Fruit fly (Drosophila melanogaster) whole organism, embryonic: Measurements from ENCODE around the gene CG14270.

Source experiments
- Atf3 ChIP-seq: fragments of 200-800 bp; sonication (Bioruptor generic); optimal IDR thresholded peaks from 3 replicates; lab custom pipeline; 2016; ENCODE audit warnings: missing biosample characterization, missing genetic modification characterization
- Awh ChIP-seq: fragments of 200-800 bp; sonication (Bioruptor generic); IDR thresholded peaks from 2 replicates; pipeline ENCODE4, ENCODE4 v1.3.6; 2022; ENCODE audit warnings: missing biosample characterization, missing genetic modification characterization
- Blimp-1 ChIP-seq: fragments of 200-800 bp; sonication (Bioruptor generic); optimal IDR thresholded peaks from 3 replicates; lab custom pipeline; 2018; ENCODE audit warnings: missing biosample characterization, missing genetic modification characterization, mild to moderate bottlenecking, moderate library complexity, missing genetic modification reagents
- CG10979 ChIP-seq: fragments of 200-800 bp; sonication (Bioruptor generic); optimal IDR thresholded peaks from 2 replicates; lab custom pipeline; 2018; ENCODE audit warnings: missing biosample characterization, mild to moderate bottlenecking, missing genetic modification characterization, moderate library complexity
- CG14710 ChIP-seq: fragments of 200-800 bp; sonication (Bioruptor generic); optimal IDR thresholded peaks from 3 replicates; lab custom pipeline; 2019; ENCODE audit warnings: missing biosample characterization, mild to moderate bottlenecking, missing genetic modification characterization, moderate library complexity
- CG15514 ChIP-seq: fragments of 200-800 bp; sonication (Bioruptor generic); optimal IDR thresholded peaks from 3 replicates; lab custom pipeline; 2017; ENCODE audit warnings: missing biosample characterization, missing genetic modification characterization, mild to moderate bottlenecking, moderate library complexity, missing genetic modification reagents
- CG17359 ChIP-seq: fragments of 200-800 bp; sonication (Bioruptor generic); optimal IDR thresholded peaks from 3 replicates; lab custom pipeline; 2018; ENCODE audit warnings: missing biosample characterization, mild to moderate bottlenecking, missing genetic modification characterization, moderate library complexity
- CG2199 ChIP-seq: fragments of 200-800 bp; sonication (Bioruptor generic); IDR thresholded peaks from 3 replicates; pipeline ENCODE4 v1.3.6; 2022; ENCODE audit warnings: missing biosample characterization, missing genetic modification characterization
- CG31365 ChIP-seq: fragments of 200-800 bp; sonication (Bioruptor generic); optimal IDR thresholded peaks from 2 replicates; lab custom pipeline; 2018; ENCODE audit warnings: missing biosample characterization, mild to moderate bottlenecking, missing genetic modification characterization
- CG42726 ChIP-seq: fragments of 200-800 bp; sonication (Bioruptor generic); IDR thresholded peaks from 2 replicates; pipeline ENCODE4 v1.3.6; 2022; ENCODE audit warnings: missing biosample characterization, missing genetic modification characterization; ENCODE audit not compliant: partially characterized antibody
- CG4424 ChIP-seq: fragments of 200-800 bp; sonication (Bioruptor generic); optimal IDR thresholded peaks from 3 replicates; lab custom pipeline; 2016; ENCODE audit warnings: missing biosample characterization, missing genetic modification characterization
- CG7963 ChIP-seq: fragments of 200-800 bp; sonication (Bioruptor generic); IDR thresholded peaks from 3 replicates; pipeline ENCODE4 v1.3.6; 2022; ENCODE audit warnings: missing biosample characterization, missing genetic modification characterization; ENCODE audit not compliant: partially characterized antibody
- CG8281 ChIP-seq: fragments of 200-800 bp; sonication (Bioruptor generic); optimal IDR thresholded peaks from 2 replicates; lab custom pipeline; 2018; ENCODE audit warnings: missing biosample characterization, mild to moderate bottlenecking, missing genetic modification characterization, moderate library complexity
- CG8388 ChIP-seq: fragments of 200-800 bp; sonication (Bioruptor generic); optimal IDR thresholded peaks from 2 replicates; lab custom pipeline; 2019; ENCODE audit warnings: missing biosample characterization, mild to moderate bottlenecking, missing genetic modification characterization, moderate library complexity
- CG9437 ChIP-seq: fragments of 200-800 bp; sonication (Bioruptor generic); optimal IDR thresholded peaks from 2 replicates; lab custom pipeline; 2018; ENCODE audit warnings: missing biosample characterization, mild to moderate bottlenecking, missing genetic modification characterization
- CTCF ChIP-seq: fragments of 200-800 bp; sonication (Bioruptor generic); optimal IDR thresholded peaks from 2 replicates; lab custom pipeline; 2017; ENCODE audit warnings: missing biosample characterization, mild to moderate bottlenecking, missing genetic modification characterization, moderate library complexity
- Chrac-16 ChIP-seq: fragments of 200-800 bp; sonication (Bioruptor generic); optimal IDR thresholded peaks from 3 replicates; lab custom pipeline; 2016; ENCODE audit warnings: missing biosample characterization, missing genetic modification characterization
- CoRest ChIP-seq: fragments of 200-800 bp; sonication (Bioruptor generic); optimal IDR thresholded peaks from 3 replicates; lab custom pipeline; 2018; ENCODE audit warnings: missing biosample characterization, mild to moderate bottlenecking, missing genetic modification characterization, moderate library complexity
- Dip2 ChIP-seq: fragments of 200-800 bp; sonication (Bioruptor generic); IDR thresholded peaks from 2 replicates; pipeline ENCODE4 v1.3.6; 2022; ENCODE audit warnings: missing biosample characterization, missing genetic modification characterization
- E2f1 ChIP-seq: fragments of 200-800 bp; sonication (Bioruptor generic); IDR thresholded peaks from 2 replicates; pipeline ENCODE4 v1.3.6; 2022; ENCODE audit warnings: missing biosample characterization, missing genetic modification characterization
- E2f2 ChIP-seq: fragments of 200-800 bp; sonication (Bioruptor generic); IDR thresholded peaks from 2 replicates; pipeline ENCODE4 v1.3.6; 2022; ENCODE audit warnings: missing biosample characterization, missing genetic modification characterization
- GATAe ChIP-seq: fragments of 200-800 bp; sonication (Bioruptor generic); conservative IDR thresholded peaks from 2 replicates; pipeline ENCODE4 v1.3.6; 2022; ENCODE audit warnings: missing biosample characterization, missing genetic modification characterization
- H15 ChIP-seq: fragments of 200-800 bp; sonication (Bioruptor generic); IDR thresholded peaks from 3 replicates; pipeline ENCODE4 v1.3.6; 2022; ENCODE audit warnings: missing biosample characterization, missing genetic modification characterization
- HLH3B ChIP-seq: fragments of 200-800 bp; sonication (Bioruptor generic); IDR thresholded peaks from 2 replicates; pipeline ENCODE4 v1.3.6; 2022; ENCODE audit warnings: missing biosample characterization, missing genetic modification characterization
- HmgD ChIP-seq: fragments of 200-800 bp; sonication (Bioruptor generic); optimal IDR thresholded peaks from 3 replicates; lab custom pipeline; 2016; ENCODE audit warnings: missing biosample characterization, missing genetic modification characterization
- Hr51 ChIP-seq, 2 experiments: fragments of 200-800 bp; sonication (Bioruptor generic); optimal IDR thresholded peaks; 2 replicates in 1 of 2; 3 replicates in 1 of 2; lab custom pipeline; 2016 to 2018; ENCODE audit warnings: missing biosample characterization in 2 of 2, missing genetic modification characterization in 2 of 2, mild to moderate bottlenecking in 1 of 2, moderate library complexity in 1 of 2
- Med ChIP-seq: fragments of 200-800 bp; sonication (Bioruptor generic); peaks from one replicate; lab custom pipeline; 2016; ENCODE audit warnings: missing biosample characterization, missing genetic modification characterization, mild to moderate bottlenecking, inconsistent platforms, moderate library complexity
- Nf-YA ChIP-seq: fragments of 200-800 bp; sonication (Bioruptor generic); IDR thresholded peaks from 2 replicates; pipeline ENCODE4 v1.3.6; 2022; ENCODE audit warnings: missing biosample characterization, missing genetic modification characterization
- Optix ChIP-seq: fragments of 200-800 bp; sonication (Bioruptor generic); IDR thresholded peaks from 3 replicates; pipeline ENCODE4 v1.3.6; 2022; ENCODE audit warnings: missing biosample characterization, missing genetic modification characterization
- Rfx ChIP-seq: fragments of 200-800 bp; sonication (Bioruptor generic); IDR thresholded peaks from 2 replicates; pipeline ENCODE4 v1.3.6; 2022; ENCODE audit warnings: missing biosample characterization, missing genetic modification characterization
- Sin3A ChIP-seq: fragments of >200 bp; optimal IDR thresholded peaks from 2 replicates; lab custom pipeline; 2018
- Sox100B ChIP-seq: fragments of 200-800 bp; sonication (Bioruptor generic); optimal IDR thresholded peaks from 3 replicates; lab custom pipeline; 2018; ENCODE audit warnings: missing biosample characterization, mild to moderate bottlenecking, missing genetic modification characterization
- amos ChIP-seq: fragments of 200-800 bp; sonication (Bioruptor generic); IDR thresholded peaks from 2 replicates; pipeline ENCODE4 v1.3.6; 2022; ENCODE audit warnings: missing biosample characterization, missing genetic modification characterization; ENCODE audit not compliant: partially characterized antibody
- ap ChIP-seq: fragments of 200-800 bp; sonication (Bioruptor generic); IDR thresholded peaks from 2 replicates; pipeline ENCODE4 v1.3.6; 2022; ENCODE audit warnings: missing biosample characterization, missing genetic modification characterization
- chm ChIP-seq: fragments of 200-800 bp; sonication (Bioruptor generic); IDR thresholded peaks from 2 replicates; pipeline ENCODE4 v1.3.6; 2022; ENCODE audit warnings: missing biosample characterization, missing genetic modification characterization
- ci ChIP-seq: fragments of 200-800 bp; sonication (Bioruptor generic); IDR thresholded peaks from 3 replicates; pipeline ENCODE4 v1.3.6; 2022; ENCODE audit warnings: missing biosample characterization, missing genetic modification characterization
- fd96Cb ChIP-seq: fragments of 200-800 bp; sonication (Bioruptor generic); optimal IDR thresholded peaks from 2 replicates; lab custom pipeline; 2018; ENCODE audit warnings: missing biosample characterization, mild to moderate bottlenecking, missing genetic modification characterization, moderate library complexity
- gsb ChIP-seq: fragments of 200-800 bp; sonication (Bioruptor generic); IDR thresholded peaks from 2 replicates; pipeline ENCODE4 v1.3.6; 2022; ENCODE audit warnings: missing biosample characterization, missing genetic modification characterization
- h ChIP-seq: fragments of >200 bp; optimal IDR thresholded peaks from 2 replicates; lab custom pipeline; 2017
- nerfin-2 ChIP-seq: fragments of 200-800 bp; sonication (Bioruptor generic); IDR thresholded peaks from 2 replicates; pipeline ENCODE4 v1.3.6; 2022; ENCODE audit warnings: missing biosample characterization, missing genetic modification characterization; ENCODE audit not compliant: partially characterized antibody
- peb ChIP-seq: fragments of 200-800 bp; sonication (Bioruptor generic); IDR thresholded peaks from 2 replicates; pipeline ENCODE4 v1.3.6; 2022; ENCODE audit warnings: missing biosample characterization, missing genetic modification characterization
- rib ChIP-seq: fragments of 200-800 bp; sonication (Bioruptor generic); IDR thresholded peaks from 2 replicates; pipeline ENCODE4 v1.3.6; 2022; ENCODE audit warnings: missing biosample characterization, missing genetic modification characterization
- row ChIP-seq: fragments of 200-800 bp; sonication (Bioruptor generic); IDR thresholded peaks from 3 replicates; pipeline ENCODE4 v1.3.6; 2022; ENCODE audit warnings: missing biosample characterization, missing genetic modification characterization
- sens ChIP-seq: fragments of 200-800 bp; sonication (Bioruptor generic); peaks from one replicate; lab custom pipeline; 2016; ENCODE audit warnings: missing biosample characterization, missing genetic modification characterization
- slp2 ChIP-seq: fragments of 200-800 bp; sonication (Bioruptor generic); optimal IDR thresholded peaks from 2 replicates; lab custom pipeline; 2016; ENCODE audit warnings: missing biosample characterization, missing genetic modification characterization
- stwl ChIP-seq: fragments of 200-800 bp; sonication (Bioruptor generic); optimal IDR thresholded peaks from 3 replicates; lab custom pipeline; 2018; ENCODE audit warnings: missing biosample characterization, mild to moderate bottlenecking, missing genetic modification characterization, moderate library complexity
- tup ChIP-seq: fragments of 200-800 bp; sonication (Bioruptor generic); optimal IDR thresholded peaks from 2 replicates; lab custom pipeline; 2016; ENCODE audit warnings: missing biosample characterization, mild to moderate bottlenecking, missing genetic modification characterization, moderate library complexity

CG14270 gene

DNA sequence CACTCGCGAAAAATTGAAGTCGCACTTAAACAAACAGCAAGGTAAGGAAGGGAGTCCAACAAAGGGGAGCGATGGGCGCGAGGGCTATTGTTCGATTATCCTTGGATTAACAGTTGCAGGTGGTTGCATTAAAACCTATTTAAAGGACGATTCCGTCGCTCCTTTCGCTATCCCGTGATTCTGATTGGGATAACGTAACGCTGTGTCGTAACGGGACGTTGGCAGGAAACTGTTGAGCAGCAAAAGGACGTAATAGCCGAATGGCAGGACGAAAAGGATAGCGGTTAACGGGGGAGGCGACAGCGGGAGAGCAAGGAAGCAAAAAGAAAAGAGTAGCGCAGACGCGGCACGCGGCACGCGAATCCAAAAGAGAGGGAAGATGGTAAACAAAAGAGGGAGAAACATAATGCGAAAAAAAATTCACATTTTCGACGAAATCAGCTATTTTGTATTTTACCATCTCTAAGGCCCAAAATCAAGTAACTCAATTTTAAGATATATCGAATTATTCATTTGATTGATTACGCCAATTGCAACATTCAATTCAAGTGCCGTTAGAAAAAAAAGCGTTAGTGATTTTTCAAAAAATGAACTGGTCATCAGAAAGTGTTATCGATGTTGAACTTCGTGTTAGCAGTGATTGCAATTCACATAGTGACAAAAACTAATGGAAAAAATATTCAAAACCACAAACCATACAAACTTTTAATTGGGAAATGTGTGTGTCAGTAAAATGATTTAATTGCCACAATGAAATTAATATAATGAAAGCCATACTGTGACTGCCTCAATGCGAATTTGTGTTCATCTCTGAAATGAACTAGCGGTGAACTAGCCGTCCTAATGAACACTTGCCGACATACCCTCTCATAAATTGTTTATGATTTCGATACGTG lies 2.8 kb downstream of the CG14270 start, which contains the start of the genes CG10804 and CG10802 (continued):
- TF ChIP-seq GATAe (GFP tag; lab: Robert Waterston, UW), result peak; percentile 61; the same call in 1 of the 2 replicates
- TF ChIP-seq Awh (GFP tag; lab: Robert Waterston, UW), result no peak; the same call in 1 of the 2 replicates
- peak; percentile 80 for TF ChIP-seq slp2
- TF ChIP-seq CG7963 (GFP tag; lab: Robert Waterston, UW), result 0 out of 3 replicates have a peak, but pooled peaks have one; percentile 38
- TF ChIP-seq Sin3A (lab: Kevin White, UChicago), result peak; percentile 34
- TF ChIP-seq peb, result peak; percentile 72; the same call in 1 of the 2 replicates
- 0 out of 2 replicates have a peak, but pooled peaks have one; percentile 21 for TF ChIP-seq ap (GFP tag; lab: Robert Waterston, UW)
- peak; percentile 60 for TF ChIP-seq fd96Cb (tag; lab: Kevin White, UChicago)
- TF ChIP-seq Optix, result peak; percentile 68; the same call in 1 of the 3 replicates
- peak; percentile 53 for TF ChIP-seq tup (GFP tag; lab: Kevin White, UChicago)
- 0 out of 2 replicates have a peak, but pooled peaks have one; percentile 35 for TF ChIP-seq Nf-YA (GFP tag; lab: Robert Waterston, UW)
- peak; percentile 82 for TF ChIP-seq HmgD (GFP tag; lab: Kevin White, UChicago)
- 0 out of 2 replicates have a peak, but pooled peaks have one; percentile 34 for TF ChIP-seq nerfin-2 (GFP tag; lab: Robert Waterston, UW)
- peak; percentile 85 for TF ChIP-seq CoRest (tag; lab: Kevin White, UChicago)

DNA sequence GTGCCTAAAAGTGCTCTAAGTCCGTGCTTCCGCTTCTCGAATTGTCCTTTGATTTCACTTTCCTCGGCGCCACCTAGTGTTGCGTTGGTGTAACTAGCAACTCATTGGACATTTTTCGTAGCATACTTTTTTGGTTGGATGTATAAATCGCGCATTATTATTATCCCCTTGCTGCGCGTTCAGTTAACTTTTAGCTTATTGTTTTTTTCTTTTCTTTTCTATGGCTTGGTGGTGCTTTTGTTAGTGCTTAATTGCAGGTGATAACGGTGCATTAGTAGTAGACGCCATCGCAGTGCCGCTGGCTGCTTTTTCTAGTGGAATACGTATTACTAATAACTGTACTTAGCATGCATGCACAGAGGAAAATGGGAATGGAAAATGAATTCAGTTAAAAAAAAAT lies 4.1 kb downstream of the CG14270 start:
- 0 out of 3 replicates have a peak, but pooled peaks have one; percentile 5 for TF ChIP-seq row (GFP tag; lab: Robert Waterston, UW)
- 0 out of 2 replicates have a peak, but pooled peaks have one; percentile 8 for TF ChIP-seq CG42726
- TF ChIP-seq CG10979 (tag; lab: Kevin White, UChicago), result peak; percentile 99
- TF ChIP-seq Chrac-16 (GFP tag; lab: Kevin White, UChicago), result no peak
- TF ChIP-seq Rfx (GFP tag; lab: Robert Waterston, UW), result 0 out of 2 replicates have a peak, but pooled peaks have one; percentile 15
- TF ChIP-seq Blimp-1 (GFP tag; lab: Kevin White, UChicago), result peak; percentile 15
- TF ChIP-seq gsb (GFP tag; lab: Robert Waterston, UW), result no peak
- peak; percentile 45; the same call in 1 of the 3 replicates for TF ChIP-seq ci (GFP tag; lab: Robert Waterston, UW)
- TF ChIP-seq Dip2 (GFP tag; lab: Robert Waterston, UW), result peak; percentile 82
- TF ChIP-seq Hr51 (GFP tag; optimal IDR thresholded peaks at IDR 0.05; lab: Kevin White, UChicago), result peak in 1 of 2 experiments; percentile 8
- TF ChIP-seq E2f1 (GFP tag; lab: Robert Waterston, UW), result peak; percentile 15; the same call in 1 of the 2 replicates
- peak; percentile 14 for TF ChIP-seq Med (GFP tag; lab: Kevin White, UChicago)
- 0 out of 2 replicates have a peak, but pooled peaks have one; percentile 12 for TF ChIP-seq rib (GFP tag; lab: Robert Waterston, UW)
- peak; percentile 44 for TF ChIP-seq stwl (tag; lab: Kevin White, UChicago)
- TF ChIP-seq CG8388 (GFP tag; lab: Kevin White, UChicago), result peak; percentile 17
- TF ChIP-seq CG15514, result peak; percentile 12
- TF ChIP-seq CG8281, result no peak
- peak; percentile 94 for TF ChIP-seq CTCF
- no peak for TF ChIP-seq CG31365 (tag; lab: Kevin White, UChicago)
- TF ChIP-seq amos (GFP tag; lab: Robert Waterston, UW), result peak; percentile 29; the same call in 1 of the 2 replicates
- TF ChIP-seq sens (GFP tag; lab: Kevin White, UChicago), result peak; percentile 14
- 0 out of 2 replicates have a peak, but pooled peaks have one; percentile 26 for TF ChIP-seq chm (GFP tag; lab: Robert Waterston, UW)
- TF ChIP-seq CG17359 (tag; lab: Kevin White, UChicago), result peak; percentile 19
- TF ChIP-seq Atf3 (GFP tag; lab: Kevin White, UChicago), result no peak
- peak; percentile 84; the same call in 2 of the 3 replicates for TF ChIP-seq CG2199
- TF ChIP-seq H15 (GFP tag; lab: Robert Waterston, UW), result no peak
- TF ChIP-seq HLH3B (GFP tag; lab: Robert Waterston, UW), result no peak
- TF ChIP-seq CG9437 (GFP tag; lab: Kevin White, UChicago), result peak; percentile 88
- no peak for TF ChIP-seq CG14710 (tag; lab: Kevin White, UChicago)
- no peak for TF ChIP-seq CG4424 (GFP tag; lab: Kevin White, UChicago)
- TF ChIP-seq E2f2 (GFP tag; lab: Robert Waterston, UW), result no peak
- TF ChIP-seq Sox100B (GFP tag; lab: Kevin White, UChicago), result peak; percentile 7
- no peak for TF ChIP-seq h (lab: Kevin White, UChicago)
